Worm (Caenorhabditis elegans): Measurements from ENCODE around the gene K07F5.17.

K07F5.17 gene

DNA sequence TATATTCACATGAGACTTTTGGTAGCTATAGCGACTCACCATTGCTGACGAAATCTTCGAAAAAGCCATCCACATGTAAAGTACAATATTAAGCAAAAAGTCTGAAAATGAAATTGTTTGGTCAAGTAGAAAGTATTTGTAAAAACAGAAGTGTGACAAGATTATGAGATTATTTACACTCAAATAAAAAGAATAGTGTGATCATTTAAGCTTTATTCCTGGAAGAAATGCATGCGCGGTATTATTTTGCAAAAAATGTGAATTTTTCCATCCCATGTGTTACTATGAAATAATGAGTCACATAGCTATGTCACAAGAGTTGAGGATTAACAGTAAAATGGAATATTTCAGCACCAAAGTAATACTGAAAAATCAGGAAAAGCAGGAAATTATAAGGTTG lies 31.5 kb upstream of the K07F5.17 start, which contains the start of gene dct-15:
dct-15 (minus strand) TSS at position 101 of the 400 bp plus-strand sequence.
- TF ChIP-seq hlh-4 (tag; optimal IDR thresholded peaks at IDR 0.05): no peak
- TF ChIP-seq lin-39 (tag; optimal IDR thresholded peaks at IDR 0.05): no peak
- peak; percentile 26 for TF ChIP-seq nhr-47 (tag; optimal IDR thresholded peaks at IDR 0.05)
- TF ChIP-seq C04F5.9 (tag; optimal IDR thresholded peaks at IDR 0.05): no peak
- peak; percentile 31 for TF ChIP-seq nhr-71 (tag; optimal IDR thresholded peaks at IDR 0.05)
- TF ChIP-seq sox-4 (tag; optimal IDR thresholded peaks at IDR 0.05): peak; percentile 31
- peak; percentile 71 for TF ChIP-seq dsc-1 (tag; optimal IDR thresholded peaks at IDR 0.05)
- TF ChIP-seq fkh-8 (tag; optimal IDR thresholded peaks at IDR 0.05): peak; percentile 68
- no peak for TF ChIP-seq aly-2 (tag; optimal IDR thresholded peaks at IDR 0.05)
- no peak for TF ChIP-seq sup-37 (GFP tag; optimal IDR thresholded peaks at IDR 0.05)

ce11 chrIV:9811487-9811886 lies 30.7 kb upstream of the K07F5.17 start:
- peak; percentile 63 for TF ChIP-seq fkh-8 (tag; optimal IDR thresholded peaks at IDR 0.05)
- TF ChIP-seq dsc-1 (tag; optimal IDR thresholded peaks at IDR 0.05): peak; percentile 68
- peak; percentile 53 for TF ChIP-seq nhr-71 (tag; optimal IDR thresholded peaks at IDR 0.05)
- TF ChIP-seq unc-30 (tag; optimal IDR thresholded peaks at IDR 0.05): peak; percentile 16
- TF ChIP-seq efl-3 (GFP tag; optimal IDR thresholded peaks at IDR 0.05): no peak
- no peak for TF ChIP-seq nhr-77 (tag; optimal IDR thresholded peaks at IDR 0.05)
- no peak for TF ChIP-seq unc-130 (tag; optimal IDR thresholded peaks at IDR 0.05)
- TF ChIP-seq nhr-47 (tag; optimal IDR thresholded peaks at IDR 0.05): peak; percentile 26
- TF ChIP-seq pag-3 (tag; optimal IDR thresholded peaks at IDR 0.05; ENCODE audit: borderline replicate concordance, insufficient read depth): no peak
- no peak for TF ChIP-seq efl-1 (optimal IDR thresholded peaks at IDR 0.05)
- TF ChIP-seq efl-1 (GFP tag; optimal IDR thresholded peaks at IDR 0.05 in 1 of 2): no peak

ce11 chrIV:9815432-9815831 lies 26.7 kb upstream of the K07F5.17 start, which contains the start of gene egl-20:
egl-20 (minus strand) TSS chrIV:9815532.
- TF ChIP-seq zag-1 (tag; optimal IDR thresholded peaks at IDR 0.05): no peak
- TF ChIP-seq rnt-1 (tag; optimal IDR thresholded peaks at IDR 0.05): no peak
- no peak for TF ChIP-seq nhr-77 (tag; optimal IDR thresholded peaks at IDR 0.05)
- no peak for TF ChIP-seq blmp-1 (tag; optimal IDR thresholded peaks at IDR 0.05)
- TF ChIP-seq nhr-20 (tag; optimal IDR thresholded peaks at IDR 0.05): no peak
- TF ChIP-seq lin-13 (GFP tag; optimal IDR thresholded peaks at IDR 0.05): no peak
- TF ChIP-seq ama-1 (optimal IDR thresholded peaks at IDR 0.05): no peak
- no peak for TF ChIP-seq dpl-1 (GFP tag; optimal IDR thresholded peaks at IDR 0.05)

- TF ChIP-seq unc-62 (GFP tag; optimal IDR thresholded peaks at IDR 0.05): no peak
- TF ChIP-seq nhr-76 (tag; optimal IDR thresholded peaks at IDR 0.05): no peak
- TF ChIP-seq blmp-1 (tag; optimal IDR thresholded peaks at IDR 0.05): peak; percentile 53
- TF ChIP-seq lin-39 (tag; optimal IDR thresholded peaks at IDR 0.05): no peak
- no peak for TF ChIP-seq nhr-12 (tag; optimal IDR thresholded peaks at IDR 0.05)
- no peak for TF ChIP-seq mef-2 (tag; optimal IDR thresholded peaks at IDR 0.05)
- no peak for TF ChIP-seq pax-3 (tag; optimal IDR thresholded peaks at IDR 0.05)
- TF ChIP-seq unc-30 (tag; optimal IDR thresholded peaks at IDR 0.05): no peak
Measured at ce11 chrIV:9821621-9822020, 20.6 kb upstream of the K07F5.17 start, which contains the start of gene col-123. col-123 (plus strand) TSS chrIV:9821921.

DNA sequence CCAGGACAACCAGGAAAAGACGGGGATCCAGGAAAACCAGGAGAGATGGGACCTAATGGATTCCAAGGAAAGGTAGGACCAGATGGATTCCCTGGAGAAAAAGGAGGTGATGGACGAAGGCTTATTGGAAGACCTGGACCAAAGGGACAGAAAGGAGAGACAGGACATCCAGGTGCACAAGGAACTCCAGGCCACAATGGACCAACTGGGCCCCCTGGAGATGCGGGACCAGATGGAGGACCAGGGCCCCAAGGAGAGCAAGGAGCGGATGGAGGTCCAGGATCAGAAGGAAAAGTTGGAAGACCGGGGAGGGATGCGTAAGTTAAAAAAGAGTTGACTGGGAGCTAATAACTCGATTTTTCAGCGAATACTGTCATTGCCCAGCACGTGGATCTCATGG lies 19.6 kb upstream of the K07F5.17 start:
- TF ChIP-seq lin-39 (tag; optimal IDR thresholded peaks at IDR 0.05) (no peak), tbx-2 (tag; optimal IDR thresholded peaks at IDR 0.05) (no peak), elt-2 (tag; optimal IDR thresholded peaks at IDR 0.05) (no peak), pag-3 (tag; optimal IDR thresholded peaks at IDR 0.05; ENCODE audit: borderline replicate concordance, insufficient read depth) (no peak), nhr-76 (tag; optimal IDR thresholded peaks at IDR 0.05) (no peak), swsn-7 (tag; optimal IDR thresholded peaks at IDR 0.05) (no peak), ets-5 (GFP tag; IDR thresholded peaks at IDR 0.05) (no peak), fkh-4 (tag; optimal IDR thresholded peaks at IDR 0.05; ENCODE audit: borderline replicate concordance) (no peak)
